Fruit fly (Drosophila melanogaster) whole organism, prepupa: ENCODE data around the gene Tlk.

Source experiments
- CG10669 ChIP-seq: fragments of 200-800 bp; sonication (Bioruptor generic); optimal IDR thresholded peaks from 3 replicates; lab custom pipeline; 2018; ENCODE audit warnings: missing biosample characterization, mild to moderate bottlenecking, missing genetic modification characterization, moderate library complexity
- lz ChIP-seq: fragments of 200-800 bp; sonication (Bioruptor generic); optimal IDR thresholded peaks from 3 replicates; lab custom pipeline; 2016; ENCODE audit warnings: missing biosample characterization, missing genetic modification characterization
- salr ChIP-seq, 2 experiments: fragments of 200-800 bp; sonication (Bioruptor generic); optimal IDR thresholded peaks; 3 replicates each; lab custom pipeline; 2016 to 2018; ENCODE audit warnings: missing biosample characterization in 2 of 2, missing genetic modification characterization in 2 of 2, mild to moderate bottlenecking in 1 of 2
- spab ChIP-seq: fragments of 200-800 bp; sonication (Bioruptor generic); optimal IDR thresholded peaks from 2 replicates; lab custom pipeline; 2017; ENCODE audit warnings: missing biosample characterization, mild to moderate bottlenecking, missing genetic modification characterization, missing genetic modification reagents
- ss ChIP-seq, 2 experiments: fragments of 200-800 bp; sonication (Bioruptor generic); optimal IDR thresholded peaks; 2 replicates in 1 of 2; 3 replicates in 1 of 2; lab custom pipeline; 2017 to 2018; ENCODE audit warnings: mild to moderate bottlenecking in 2 of 2, missing biosample characterization in 2 of 2, missing genetic modification characterization in 2 of 2, moderate library complexity in 1 of 2
- svp ChIP-seq: fragments of 200-800 bp; sonication (Bioruptor generic); peaks from one replicate; lab custom pipeline; 2016; ENCODE audit warnings: missing biosample characterization, missing genetic modification characterization
- topi ChIP-seq: fragments of 200-800 bp; sonication (Bioruptor generic); optimal IDR thresholded peaks from 3 replicates; lab custom pipeline; 2016; ENCODE audit warnings: missing biosample characterization, missing genetic modification characterization

DNA sequence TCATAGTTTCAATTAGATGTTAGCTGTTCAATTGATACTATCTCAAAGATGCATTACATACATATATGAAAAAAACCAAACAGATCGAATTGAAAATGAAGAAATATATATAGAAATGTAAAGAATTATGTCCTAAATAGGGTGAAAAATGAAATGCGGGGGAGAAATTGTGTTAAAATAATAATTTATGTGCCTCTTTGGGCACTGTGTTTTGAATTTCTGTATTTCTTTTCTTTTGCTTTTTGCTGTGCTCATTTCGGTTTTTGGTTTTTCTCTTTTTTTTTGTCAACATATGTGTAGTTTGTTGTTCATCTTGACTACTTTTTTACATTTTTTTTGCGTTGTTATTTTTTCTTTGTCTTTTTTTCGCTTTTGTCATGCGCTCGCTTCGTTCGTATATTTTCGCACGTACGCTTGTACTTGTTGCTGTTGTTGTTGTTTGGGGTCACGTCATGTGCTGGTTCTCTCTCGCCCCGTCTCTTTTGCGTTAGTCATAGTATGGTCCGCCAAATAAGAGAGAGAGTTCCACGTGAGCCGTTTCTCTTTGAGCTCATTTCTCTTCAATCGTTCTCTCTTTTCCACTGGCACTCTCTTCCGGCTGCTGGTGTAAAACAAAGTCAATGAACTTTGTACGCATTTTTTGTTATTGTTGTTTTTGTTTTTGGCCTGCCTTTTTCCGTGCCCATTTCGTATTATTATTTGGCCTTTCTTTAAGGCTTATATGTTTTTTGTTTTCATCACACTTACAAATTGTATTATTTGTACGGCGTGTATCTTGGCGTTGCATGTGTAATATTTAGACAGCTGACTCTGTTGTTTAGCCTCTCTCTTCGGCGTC, 24.4 kb upstream of the Tlk start:
- TF ChIP-seq salr (GFP tag; optimal IDR thresholded peaks at IDR 0.05; lab: Kevin White, UChicago) (peak; percentile 46 to 98), svp (GFP tag; lab: Kevin White, UChicago) (peak; percentile 88), topi (GFP tag; lab: Kevin White, UChicago) (no peak), CG10669 (GFP tag; lab: Kevin White, UChicago) (peak; percentile 66), lz (GFP tag; lab: Kevin White, UChicago) (peak; percentile 82), spab (peak; percentile 67), ss (GFP tag; optimal IDR thresholded peaks at IDR 0.05; lab: Kevin White, UChicago) (peak; percentile 95 to 96)
